Fruit fly (Drosophila melanogaster): ENCODE results near the gene TRAM.

TRAM gene

DNA sequence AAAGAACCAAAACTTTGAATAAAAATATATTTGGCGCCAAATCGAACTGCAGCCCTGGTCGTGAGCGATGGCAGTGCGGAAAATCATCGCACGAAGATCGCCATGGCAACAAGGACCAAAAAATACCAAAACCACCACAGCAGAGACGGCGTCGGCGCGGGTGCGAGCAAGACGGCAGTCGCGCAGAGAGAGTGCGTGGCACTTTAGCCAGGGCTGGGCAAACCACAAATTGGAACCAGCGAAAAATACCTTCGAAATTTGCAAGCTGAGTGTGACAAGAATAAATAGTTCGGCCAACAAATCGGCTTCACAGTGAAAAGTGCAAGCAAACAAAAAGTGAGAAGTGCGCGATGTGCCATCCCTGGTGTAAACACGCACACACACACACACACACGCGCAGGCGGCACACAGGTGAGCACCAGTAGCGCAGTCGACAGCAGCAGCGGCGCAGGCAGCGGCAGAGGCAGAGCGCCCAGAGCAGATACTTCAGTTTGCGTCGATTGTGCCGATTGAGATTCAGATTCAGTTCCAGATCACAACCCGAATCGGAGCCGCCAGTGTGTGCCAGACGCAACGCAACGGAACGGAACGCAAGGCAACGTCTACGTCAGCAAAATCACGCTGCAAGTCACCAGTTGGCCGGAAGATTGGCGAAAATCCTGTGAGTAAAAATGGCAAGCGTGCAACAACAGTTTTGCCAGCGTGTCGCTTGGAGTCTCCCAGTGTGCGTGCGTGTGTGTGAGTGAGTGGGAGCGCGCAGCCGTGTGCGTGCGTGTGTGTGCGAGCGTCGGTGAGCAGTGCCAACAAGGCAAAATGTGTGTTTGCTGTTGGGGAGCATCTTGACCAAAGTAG lies at the start of gene TRAM:
Gene TRAM, plus strand, starts transcription at position 184 of the 852 bp plus-strand sequence.
- no peak for TF ChIP-seq Myc (optimal IDR thresholded peaks at IDR 0.05)
- TF ChIP-seq insv (optimal IDR thresholded peaks at IDR 0.05): no peak
- TF ChIP-seq psq (optimal IDR thresholded peaks at IDR 0.05): no peak
- no peak for TF ChIP-seq Sin3A (optimal IDR thresholded peaks at IDR 0.05)
- no peak for TF ChIP-seq ttk (optimal IDR thresholded peaks at IDR 0.05)
- no peak for TF ChIP-seq h (optimal IDR thresholded peaks at IDR 0.05)

DNA sequence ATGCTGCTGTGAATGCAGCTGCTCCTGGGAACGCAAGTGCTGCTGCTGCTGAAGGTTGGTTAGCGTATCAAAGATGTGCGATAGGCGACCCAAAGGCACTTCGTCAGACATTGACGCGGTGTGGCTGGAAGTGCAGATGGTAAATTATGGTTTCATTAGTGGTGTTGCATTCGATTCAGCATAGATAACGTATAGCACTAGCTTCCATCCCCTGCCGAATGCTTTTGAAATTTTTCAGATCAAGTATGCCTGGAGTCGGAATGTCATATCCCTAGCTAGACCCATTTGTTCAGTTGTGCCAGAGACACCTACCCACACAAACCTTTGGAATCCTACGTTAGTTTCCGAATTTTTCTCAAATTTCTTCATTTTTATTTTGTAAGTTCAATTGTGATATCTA lies 40.9 kb upstream of the TRAM start, which contains the start of gene CG11663:
Gene CG11663, plus strand, starts transcription at position 301 of the 400 bp plus-strand sequence.
- no peak for TF ChIP-seq Sin3A (optimal IDR thresholded peaks at IDR 0.05)
- TF ChIP-seq ttk (optimal IDR thresholded peaks at IDR 0.05): no peak
- TF ChIP-seq insv (optimal IDR thresholded peaks at IDR 0.05): no peak
- no peak for TF ChIP-seq Myc (optimal IDR thresholded peaks at IDR 0.05)
- TF ChIP-seq h (optimal IDR thresholded peaks at IDR 0.05): no peak
- no peak for TF ChIP-seq psq (optimal IDR thresholded peaks at IDR 0.05)

DNA sequence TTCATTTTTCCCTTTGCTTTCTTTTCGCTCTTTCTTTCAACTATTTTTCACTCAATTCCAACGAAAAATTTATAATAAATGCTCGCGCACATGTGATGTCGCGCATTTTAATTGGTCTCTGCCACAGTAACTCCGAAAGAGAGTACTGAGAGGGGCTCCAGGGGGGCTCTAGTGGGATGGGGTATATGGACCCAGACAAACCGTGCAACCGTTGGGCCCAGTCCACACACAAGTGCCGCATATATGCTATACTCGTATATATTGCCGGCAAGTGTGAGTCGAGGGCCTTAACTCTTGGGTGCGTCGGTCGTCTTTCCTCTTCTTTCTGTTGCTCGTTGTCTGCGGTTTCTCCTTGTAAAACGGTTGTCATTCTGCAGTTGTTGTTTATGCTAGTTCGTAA lies 36.7 kb upstream of the TRAM start:
- TF ChIP-seq psq (optimal IDR thresholded peaks at IDR 0.05) (no peak), Sin3A (optimal IDR thresholded peaks at IDR 0.05) (no peak), insv (optimal IDR thresholded peaks at IDR 0.05) (no peak), h (optimal IDR thresholded peaks at IDR 0.05) (no peak), Myc (optimal IDR thresholded peaks at IDR 0.05) (no peak), ttk (optimal IDR thresholded peaks at IDR 0.05) (no peak)

DNA sequence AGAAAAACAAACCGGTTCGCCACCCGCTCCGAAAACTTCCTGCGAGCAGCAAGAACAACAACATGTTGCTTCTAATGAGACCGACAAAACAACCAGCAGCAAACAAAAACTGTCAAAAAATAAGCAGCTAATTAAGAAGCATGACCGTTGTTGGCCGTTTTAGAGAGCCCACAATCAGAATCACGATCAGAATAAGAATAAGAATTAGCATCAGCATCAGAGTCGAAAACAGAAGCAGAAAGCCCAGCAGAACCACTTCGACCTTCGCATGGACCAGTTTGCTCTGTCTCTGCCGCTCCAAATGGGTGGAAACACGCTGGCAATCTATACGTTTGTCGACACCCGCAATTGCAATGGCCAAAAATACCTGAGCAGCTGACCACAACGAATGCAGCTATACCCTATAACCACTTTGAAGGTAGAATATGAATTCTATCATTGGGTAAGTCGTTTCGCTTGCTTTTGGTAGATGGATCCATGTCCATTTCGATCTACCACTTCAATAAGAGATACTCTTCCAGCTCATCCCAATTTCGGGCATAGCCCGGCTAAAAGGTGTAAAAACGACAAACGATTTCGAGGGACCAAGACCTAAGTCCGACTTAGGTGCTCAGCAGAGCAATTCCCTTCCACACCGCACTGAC lies 35.5 kb upstream of the TRAM start:
- no peak for TF ChIP-seq Sin3A (optimal IDR thresholded peaks at IDR 0.05)
- no peak for TF ChIP-seq psq (optimal IDR thresholded peaks at IDR 0.05)
- no peak for TF ChIP-seq ttk (optimal IDR thresholded peaks at IDR 0.05)
- no peak for TF ChIP-seq insv (optimal IDR thresholded peaks at IDR 0.05)
- TF ChIP-seq Myc (optimal IDR thresholded peaks at IDR 0.05): no peak
- TF ChIP-seq h (optimal IDR thresholded peaks at IDR 0.05): no peak

DNA sequence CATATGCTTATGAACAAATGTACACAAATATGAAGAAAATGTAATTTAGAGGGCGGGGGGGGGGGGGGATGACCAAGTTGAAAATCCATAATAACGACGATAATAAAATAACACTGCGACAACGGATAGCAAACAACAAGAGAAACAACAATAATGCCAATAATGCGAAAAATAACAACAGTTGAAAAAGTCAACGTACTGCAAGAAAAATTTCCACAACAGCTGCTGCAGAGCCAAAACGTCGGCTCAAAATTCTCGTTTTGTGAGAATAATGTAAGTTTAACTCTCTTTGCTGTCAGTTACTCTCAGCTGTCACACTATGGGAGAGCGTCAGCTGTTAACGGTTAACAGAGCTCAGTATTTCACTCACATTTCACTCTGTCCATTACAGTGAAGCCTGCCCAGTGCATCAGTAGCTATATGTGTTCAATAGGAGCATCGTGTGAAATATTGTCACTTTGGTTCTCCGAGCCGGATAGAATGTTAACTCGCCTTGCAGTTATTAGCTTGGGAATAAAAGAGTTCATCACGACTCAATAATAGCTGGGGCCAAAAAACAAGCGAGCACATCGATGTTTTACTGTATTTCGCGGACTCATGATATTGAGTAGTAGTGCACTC lies 34.2 kb upstream of the TRAM start:
- TF ChIP-seq h (optimal IDR thresholded peaks at IDR 0.05): no peak
- TF ChIP-seq insv (optimal IDR thresholded peaks at IDR 0.05): no peak
- TF ChIP-seq psq (optimal IDR thresholded peaks at IDR 0.05): no peak
- TF ChIP-seq Sin3A (optimal IDR thresholded peaks at IDR 0.05): no peak
- no peak for TF ChIP-seq Myc (optimal IDR thresholded peaks at IDR 0.05)
- TF ChIP-seq ttk (optimal IDR thresholded peaks at IDR 0.05): no peak

DNA sequence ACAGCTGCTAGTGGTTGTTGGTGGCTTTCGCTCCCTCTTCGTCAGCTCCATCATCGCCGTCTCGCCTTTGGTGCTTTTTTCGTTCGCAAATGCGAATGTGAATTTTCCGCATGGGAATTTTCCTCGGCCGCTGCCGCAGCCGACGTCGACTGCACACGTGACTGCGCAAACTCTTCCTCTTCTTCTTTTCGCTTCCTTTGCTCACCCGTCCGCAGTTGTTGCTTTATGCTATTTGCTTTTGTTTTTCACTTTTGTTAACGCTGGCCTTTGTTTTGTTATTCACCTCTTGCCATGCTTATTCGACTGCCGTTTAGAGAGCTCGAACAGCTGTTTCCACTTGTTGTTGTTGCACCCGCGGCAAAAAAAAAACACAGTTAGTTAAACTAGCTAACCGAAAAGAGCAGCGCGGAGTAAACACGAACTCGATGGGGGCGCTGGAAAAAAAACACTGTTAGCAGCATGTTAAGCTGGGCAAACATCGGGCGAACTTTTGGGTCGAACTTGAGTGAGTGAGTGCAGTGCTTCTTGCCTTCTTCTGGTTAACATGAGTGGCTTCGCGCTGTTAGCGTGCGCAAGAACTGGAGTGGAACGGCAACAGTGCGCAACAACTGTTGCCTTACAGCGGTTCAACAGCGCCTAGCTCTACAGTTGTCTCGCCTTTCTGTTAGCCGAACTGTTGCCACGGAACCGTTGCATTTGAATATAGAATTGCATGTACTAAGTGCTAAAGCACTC lies 26.1 kb upstream of the TRAM start:
- no peak for TF ChIP-seq Myc (optimal IDR thresholded peaks at IDR 0.05)
- TF ChIP-seq insv (optimal IDR thresholded peaks at IDR 0.05): no peak
- TF ChIP-seq ttk (optimal IDR thresholded peaks at IDR 0.05): no peak
- TF ChIP-seq Sin3A (optimal IDR thresholded peaks at IDR 0.05): no peak
- TF ChIP-seq h (optimal IDR thresholded peaks at IDR 0.05): no peak
- no peak for TF ChIP-seq psq (optimal IDR thresholded peaks at IDR 0.05)

DNA sequence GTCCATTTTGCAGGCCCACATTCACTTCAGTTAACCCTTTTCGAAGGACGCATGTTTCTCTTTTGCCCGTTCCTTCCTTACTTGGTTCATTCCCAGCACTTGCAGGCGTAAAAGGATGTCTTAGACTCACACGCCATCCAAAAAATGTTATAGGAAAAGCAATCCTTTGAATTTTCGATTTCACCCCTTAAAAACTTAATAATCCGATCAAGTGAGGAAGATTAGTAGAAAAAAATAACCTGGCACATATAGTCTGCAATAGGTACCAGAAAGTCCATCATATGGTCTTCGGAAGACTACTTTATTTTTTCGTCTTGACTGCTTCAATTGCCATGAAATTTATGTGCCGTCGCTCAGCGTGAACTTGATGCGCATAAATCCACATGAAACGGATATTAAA lies 13.7 kb upstream of the TRAM start:
- no peak for TF ChIP-seq psq (optimal IDR thresholded peaks at IDR 0.05)
- no peak for TF ChIP-seq Sin3A (optimal IDR thresholded peaks at IDR 0.05)
- TF ChIP-seq insv (optimal IDR thresholded peaks at IDR 0.05): no peak
- TF ChIP-seq Myc (optimal IDR thresholded peaks at IDR 0.05): no peak

DNA sequence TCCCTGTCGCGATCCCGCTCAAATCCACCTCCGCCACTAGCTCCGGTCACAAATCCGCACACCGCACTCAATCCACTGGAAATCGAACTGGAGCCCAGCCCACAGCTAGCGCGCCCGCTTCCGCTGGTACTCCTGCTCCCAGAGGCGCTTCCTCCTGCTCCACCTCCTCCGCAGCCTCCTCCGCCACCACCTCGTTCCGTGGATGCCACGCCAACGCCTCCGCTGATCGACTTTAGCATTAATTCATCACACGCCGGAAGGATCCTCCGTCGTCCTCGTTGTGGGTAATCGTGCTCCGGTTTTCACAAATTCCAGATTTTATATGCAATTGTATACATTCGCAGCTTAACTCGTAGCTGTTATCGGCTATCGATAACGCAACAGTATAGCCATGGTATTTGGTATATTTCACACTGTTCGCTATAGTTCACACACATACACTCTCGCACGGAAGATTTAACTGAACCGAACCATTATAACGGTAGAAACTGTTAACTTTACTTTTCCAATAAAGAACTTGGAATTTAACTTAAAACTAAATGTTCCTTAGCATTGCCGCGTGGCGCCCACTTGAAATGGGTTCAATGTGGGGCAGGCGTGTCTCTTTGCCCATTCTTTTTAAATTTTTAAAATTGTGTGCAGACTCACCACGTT lies 7.7 kb upstream of the TRAM start, which contains the start of gene Lztr1:
Gene Lztr1, minus strand, starts transcription at position 374 of the 654 bp plus-strand sequence.
- TF ChIP-seq Sin3A (optimal IDR thresholded peaks at IDR 0.05) (no peak), insv (optimal IDR thresholded peaks at IDR 0.05) (no peak), Myc (optimal IDR thresholded peaks at IDR 0.05) (no peak), psq (optimal IDR thresholded peaks at IDR 0.05) (no peak), h (optimal IDR thresholded peaks at IDR 0.05) (no peak), ttk (optimal IDR thresholded peaks at IDR 0.05) (no peak)

DNA sequence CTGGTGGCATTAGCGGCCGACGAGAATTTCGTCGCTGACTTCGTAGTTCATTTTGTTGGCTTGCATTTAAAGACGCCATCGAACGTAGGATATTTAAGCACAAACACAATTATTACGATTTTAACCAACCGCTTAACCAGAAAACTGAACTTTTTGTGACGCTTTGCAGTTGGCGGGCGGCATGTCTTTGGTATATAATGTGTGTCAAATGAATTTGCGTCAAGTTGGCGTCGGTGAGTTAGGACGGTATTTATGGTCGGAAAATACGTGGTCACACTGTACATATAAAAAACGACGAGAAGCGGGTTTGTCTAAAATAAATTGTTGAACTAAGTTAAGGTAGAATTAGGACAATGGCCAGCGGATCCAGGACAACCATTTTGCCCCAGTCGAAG lies 7.2 kb upstream of the TRAM start, which contains the start of the genes CG43867 and MED22:
Gene CG43867, minus strand, starts transcription at position 113 of the 395 bp plus-strand sequence.
Gene MED22, plus strand, starts transcription at position 277 of the 395 bp plus-strand sequence.
- TF ChIP-seq Sin3A (optimal IDR thresholded peaks at IDR 0.05) (no peak), ttk (optimal IDR thresholded peaks at IDR 0.05) (no peak), Myc (optimal IDR thresholded peaks at IDR 0.05) (no peak)

DNA sequence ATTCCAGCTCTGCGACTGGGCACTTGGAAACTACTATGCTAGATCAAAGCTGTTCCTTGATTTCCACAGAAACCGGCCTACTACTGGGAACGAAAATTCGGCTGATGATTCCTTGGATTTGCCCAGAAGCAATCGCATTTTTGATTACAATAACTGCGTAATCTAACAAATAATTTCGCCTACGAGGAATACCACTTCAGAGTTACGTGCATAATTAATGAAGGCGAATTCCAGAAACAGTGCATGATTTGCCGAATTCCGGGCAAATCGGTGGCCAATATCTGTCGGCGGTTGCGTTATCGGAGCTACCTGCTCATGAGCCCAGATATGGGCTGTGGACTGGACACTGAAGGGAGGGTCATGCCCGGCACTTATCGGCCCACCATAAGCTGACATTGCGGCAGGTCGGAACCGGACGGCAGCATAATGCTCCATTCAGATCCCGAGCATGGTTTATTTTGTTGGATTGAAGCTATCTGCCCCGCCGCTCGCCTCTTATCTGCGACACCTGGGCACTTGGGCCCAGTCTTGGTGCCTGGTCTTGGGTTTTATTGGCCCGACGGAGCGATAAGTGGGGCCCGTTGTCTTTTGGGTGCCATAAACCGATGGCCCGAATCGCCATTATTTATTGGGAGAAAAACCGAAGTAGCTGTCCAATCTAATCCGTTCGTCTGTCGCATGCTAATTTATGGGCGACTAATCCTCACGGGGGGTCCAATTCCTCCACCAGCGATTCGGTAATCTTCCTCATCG lies 4.8 kb upstream of the TRAM start, which contains the start of gene CG3708:
Gene CG3708, minus strand, starts transcription at position 51 of the 753 bp plus-strand sequence.
- no peak for TF ChIP-seq Sin3A (optimal IDR thresholded peaks at IDR 0.05)
- no peak for TF ChIP-seq h (optimal IDR thresholded peaks at IDR 0.05)
- no peak for TF ChIP-seq ttk (optimal IDR thresholded peaks at IDR 0.05)
- TF ChIP-seq psq (optimal IDR thresholded peaks at IDR 0.05): no peak
- no peak for TF ChIP-seq Myc (optimal IDR thresholded peaks at IDR 0.05)
- no peak for TF ChIP-seq insv (optimal IDR thresholded peaks at IDR 0.05)
